Fruit fly (Drosophila melanogaster) Kc167 (cell line): ENCODE measurements around the gene Pura.

Experiments
- h ChIP-seq: fragments of >200 bp; optimal IDR thresholded peaks from 3 replicates; lab custom pipeline; 2018; ENCODE audit warnings: missing external identifiers
- psq ChIP-seq: fragments of >200 bp; optimal IDR thresholded peaks from 2 replicates; lab custom pipeline; 2017; ENCODE audit warnings: missing external identifiers
- ttk ChIP-seq: sonication (Bioruptor generic); optimal IDR thresholded peaks from 2 replicates; lab custom pipeline; 2017; ENCODE audit warnings: missing external identifiers

DNA sequence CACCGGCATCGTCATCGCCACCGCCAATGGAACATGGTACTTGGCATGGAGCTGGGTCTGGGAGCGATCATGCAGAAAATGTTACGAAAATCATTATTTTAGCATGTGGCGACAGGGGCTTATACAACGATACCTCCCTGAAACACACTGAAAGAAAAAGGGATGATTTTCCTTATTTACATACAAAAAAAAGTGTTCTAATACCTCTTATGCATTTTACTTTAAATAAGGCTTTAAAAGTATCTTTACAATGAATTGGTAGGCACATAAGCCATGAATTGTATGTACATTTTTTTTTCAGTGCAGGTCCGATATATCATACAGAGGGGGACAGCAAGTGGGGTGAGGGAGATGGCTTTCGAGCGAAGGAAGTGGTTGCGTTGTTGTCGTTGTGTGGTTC, 21.3 kb downstream of the Pura start:
- TF ChIP-seq psq (lab: Kevin White, UChicago) (no peak), h (lab: Kevin White, UChicago) (no peak), ttk (lab: Kevin White, UChicago) (no peak)
